Worm (Caenorhabditis elegans) whole organism, mixed stage, embryonic: ENCODE measurements around the gene ddo-2.

ENCODE experiments used
- M03D4.4 ChIP-seq: sonication (generic microtip); optimal IDR thresholded peaks from 2 replicates; lab custom pipeline; 2017; ENCODE audit warnings: mild to moderate bottlenecking, missing genetic modification characterization, missing compliant biosample characterization
- bed-3 ChIP-seq: fragments of 200-800 bp; sonication (Bioruptor generic); optimal IDR thresholded peaks from 3 replicates; lab custom pipeline; 2018; ENCODE audit warnings: mild to moderate bottlenecking, missing genetic modification characterization, moderate library complexity, missing compliant biosample characterization
- blmp-1 ChIP-seq: fragments of 150-350 bp; optimal IDR thresholded peaks from 2 replicates; lab custom pipeline; 2014; ENCODE audit warnings: missing biosample characterization, missing genetic modification characterization
- ceh-39 ChIP-seq: fragments of 150-350 bp; optimal IDR thresholded peaks from 2 replicates; lab custom pipeline; 2014; ENCODE audit warnings: missing biosample characterization, missing genetic modification characterization
- ceh-43 ChIP-seq: fragments of 200-800 bp; sonication (Bioruptor generic); optimal IDR thresholded peaks from 2 replicates; lab custom pipeline; 2018; ENCODE audit warnings: mild to moderate bottlenecking, missing genetic modification characterization, moderate library complexity, missing compliant biosample characterization
- ceh-83 ChIP-seq: fragments of 200-800 bp; sonication (Bioruptor generic); optimal IDR thresholded peaks from 2 replicates; lab custom pipeline; 2018; ENCODE audit warnings: mild to moderate bottlenecking, missing genetic modification characterization, missing compliant biosample characterization
- ces-1 ChIP-seq: fragments of 150-350 bp; optimal IDR thresholded peaks from 2 replicates; lab custom pipeline; 2014; ENCODE audit warnings: missing biosample characterization, missing genetic modification reagents, missing genetic modification characterization
- cnd-1 ChIP-seq: fragments of 200-800 bp; sonication (Bioruptor generic); optimal IDR thresholded peaks from 2 replicates; lab custom pipeline; 2018; ENCODE audit warnings: mild to moderate bottlenecking, missing genetic modification characterization, missing compliant biosample characterization
- drap-1 ChIP-seq: fragments of 200-800 bp; sonication (Bioruptor generic); optimal IDR thresholded peaks from 3 replicates; lab custom pipeline; 2018; ENCODE audit warnings: mild to moderate bottlenecking, missing genetic modification characterization, missing compliant biosample characterization
- elt-1 ChIP-seq: sonication (generic microtip); optimal IDR thresholded peaks from 2 replicates; lab custom pipeline; 2017; ENCODE audit warnings: missing genetic modification characterization, mild to moderate bottlenecking, missing compliant biosample characterization, antibody characterized with exemption, moderate library complexity, borderline replicate concordance; ENCODE audit not compliant: insufficient read depth
- elt-3 ChIP-seq: fragments of 150-350 bp; optimal IDR thresholded peaks from 2 replicates; lab custom pipeline; 2014; ENCODE audit warnings: missing biosample characterization, missing genetic modification characterization
- flh-1 ChIP-seq: fragments of 200-800 bp; sonication (Bioruptor generic); optimal IDR thresholded peaks from 2 replicates; lab custom pipeline; 2018; ENCODE audit warnings: mild to moderate bottlenecking, missing genetic modification characterization, moderate library complexity, missing compliant biosample characterization
- ham-2 ChIP-seq: fragments of 200-800 bp; sonication (Bioruptor generic); optimal IDR thresholded peaks from 2 replicates; lab custom pipeline; 2018; ENCODE audit warnings: mild to moderate bottlenecking, missing genetic modification characterization, missing compliant biosample characterization
- lin-13 ChIP-seq: fragments of 150-350 bp; optimal IDR thresholded peaks from 2 replicates; lab custom pipeline; 2014; ENCODE audit warnings: missing biosample characterization, missing genetic modification characterization
- lin-32 ChIP-seq: fragments of 200-800 bp; sonication (Bioruptor generic); optimal IDR thresholded peaks from 2 replicates; lab custom pipeline; 2018; ENCODE audit warnings: mild to moderate bottlenecking, missing genetic modification characterization, missing compliant biosample characterization
- lsy-2 ChIP-seq: fragments of 150-350 bp; optimal IDR thresholded peaks from 2 replicates; lab custom pipeline; 2014; ENCODE audit warnings: missing biosample characterization, missing genetic modification characterization
- mab-5 ChIP-seq: fragments of 150-350 bp; optimal IDR thresholded peaks from 2 replicates; lab custom pipeline; 2014; ENCODE audit warnings: missing biosample characterization, missing genetic modification characterization
- mep-1 ChIP-seq: fragments of 150-350 bp; optimal IDR thresholded peaks from 2 replicates; lab custom pipeline; 2017; ENCODE audit warnings: missing biosample characterization, missing genetic modification reagents, missing genetic modification characterization, inconsistent platforms
- mls-2 ChIP-seq: sonication (generic microtip); optimal IDR thresholded peaks from 2 replicates; lab custom pipeline; 2016; ENCODE audit warnings: mild to moderate bottlenecking, missing genetic modification characterization, moderate library complexity, missing compliant biosample characterization
- nhr-12 ChIP-seq: fragments of 150-350 bp; optimal IDR thresholded peaks from 2 replicates; lab custom pipeline; 2014; ENCODE audit warnings: missing biosample characterization, missing genetic modification characterization
- nhr-2 ChIP-seq: fragments of 150-350 bp; optimal IDR thresholded peaks from 2 replicates; lab custom pipeline; 2014; ENCODE audit warnings: missing biosample characterization, missing genetic modification characterization
- nhr-237 ChIP-seq: fragments of 150-350 bp; optimal IDR thresholded peaks from 2 replicates; lab custom pipeline; 2014; ENCODE audit warnings: missing biosample characterization, missing genetic modification characterization
- nhr-28 ChIP-seq: fragments of 150-350 bp; optimal IDR thresholded peaks from 2 replicates; lab custom pipeline; 2014; ENCODE audit warnings: missing biosample characterization, missing genetic modification characterization
- nhr-76 ChIP-seq: sonication (generic microtip); optimal IDR thresholded peaks from 2 replicates; lab custom pipeline; 2017; ENCODE audit warnings: missing biosample characterization, missing genetic modification characterization
- pha-4 ChIP-seq: fragments of 150-350 bp; optimal IDR thresholded peaks from 2 replicates; lab custom pipeline; 2018; ENCODE audit warnings: missing biosample characterization, missing genetic modification reagents, missing genetic modification characterization
- sem-2 ChIP-seq: fragments of 200-800 bp; sonication (Bioruptor generic); optimal IDR thresholded peaks from 2 replicates; lab custom pipeline; 2018; ENCODE audit warnings: mild to moderate bottlenecking, missing genetic modification characterization, missing compliant biosample characterization
- snpc-4 ChIP-seq: fragments of 150-350 bp; optimal IDR thresholded peaks from 2 replicates; lab custom pipeline; 2014; ENCODE audit warnings: missing biosample characterization, missing genetic modification characterization
- sptf-1 ChIP-seq: sonication (generic microtip); optimal IDR thresholded peaks from 2 replicates; lab custom pipeline; 2017; ENCODE audit warnings: mild to moderate bottlenecking, missing genetic modification characterization, moderate library complexity, missing compliant biosample characterization
- unc-120 ChIP-seq: sonication (generic microtip); optimal IDR thresholded peaks from 2 replicates; lab custom pipeline; 2017; ENCODE audit warnings: missing genetic modification characterization, missing compliant biosample characterization; ENCODE audit not compliant: poor library complexity, severe bottlenecking
- unc-39 ChIP-seq: fragments of 150-350 bp; optimal IDR thresholded peaks from 2 replicates; lab custom pipeline; 2014; ENCODE audit warnings: missing biosample characterization, missing genetic modification characterization
- unc-62 ChIP-seq: fragments of 150-350 bp; optimal IDR thresholded peaks from 2 replicates; lab custom pipeline; 2014; ENCODE audit warnings: missing biosample characterization, missing genetic modification reagents, missing genetic modification characterization
- zip-8 ChIP-seq: fragments of 150-350 bp; optimal IDR thresholded peaks from 2 replicates; lab custom pipeline; 2014; ENCODE audit warnings: missing biosample characterization, missing genetic modification characterization
- ztf-11 ChIP-seq: fragments of 150-350 bp; optimal IDR thresholded peaks from 2 replicates; lab custom pipeline; 2014; ENCODE audit warnings: missing biosample characterization, missing genetic modification characterization

The ddo-2 gene

DNA sequence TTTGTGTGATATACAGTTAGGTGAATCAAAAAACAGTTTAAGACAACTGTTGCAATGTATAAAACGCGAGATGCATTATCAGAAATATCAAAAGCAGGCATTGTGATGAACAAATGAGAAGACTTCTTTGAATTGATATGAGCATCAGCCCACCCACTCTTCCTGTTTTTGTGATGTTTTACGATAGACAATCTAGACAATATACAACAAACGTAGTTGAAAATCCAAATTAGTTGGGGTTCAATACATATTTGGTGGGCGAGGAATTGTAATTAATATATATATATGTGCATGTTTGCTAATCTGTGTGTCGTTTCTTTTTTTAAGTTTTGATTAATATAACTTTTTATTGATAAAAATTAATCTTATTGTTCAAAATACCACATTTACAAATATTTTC lies 37.3 kb upstream of the ddo-2 start, which contains the start of gene str-28:
TSS of gene str-28 (minus strand) at position 101 of the 400 bp plus-strand sequence.
- TF ChIP-seq ceh-39 (tag; lab: Kevin White, UChicago) (no peak), unc-39 (no peak), nhr-237 (tag; lab: Kevin White, UChicago) (no peak), lin-32 (no peak), nhr-2 (no peak), nhr-28 (tag; lab: Kevin White, UChicago) (no peak), ces-1 (GFP tag; lab: Kevin White, UChicago) (no peak), unc-62 (no peak), unc-120 (no peak), snpc-4 (tag; lab: Kevin White, UChicago) (no peak), ztf-11 (tag; lab: Kevin White, UChicago) (no peak), mls-2 (tag; lab: Kevin White, UChicago) (no peak), zip-8 (tag; lab: Kevin White, UChicago) (no peak), elt-3 (tag; lab: Kevin White, UChicago) (no peak), sptf-1 (tag; lab: Kevin White, UChicago) (no peak), elt-1 (tag; lab: Kevin White, UChicago) (no peak), sem-2 (no peak)

DNA sequence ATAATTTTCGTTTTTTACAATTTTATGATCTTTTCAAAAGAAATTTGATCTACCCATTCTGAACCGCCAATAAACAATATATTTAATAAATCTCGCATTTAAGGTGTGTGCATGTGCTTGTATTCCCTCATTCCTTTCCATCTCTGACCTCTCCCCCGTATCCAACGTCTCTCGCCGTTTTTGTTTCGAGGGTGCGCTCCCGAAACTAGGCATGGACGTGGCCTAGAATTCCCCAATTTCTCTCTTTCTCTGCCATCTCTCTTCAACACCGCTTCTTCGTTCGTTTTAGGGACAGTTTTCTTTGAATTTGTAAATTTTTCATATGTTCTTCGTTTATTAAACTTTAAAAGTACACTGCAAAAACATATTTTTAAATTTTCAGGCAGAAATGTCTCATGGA lies 30.0 kb upstream of the ddo-2 start, which contains the start of gene F25E5.1:
TSS of gene F25E5.1 (plus strand) at position 376 of the 400 bp plus-strand sequence.
- TF ChIP-seq lin-13 (tag; lab: Kevin White, UChicago) (peak; percentile 54), ham-2 (no peak), lsy-2 (tag; lab: Kevin White, UChicago) (peak; percentile 58), mep-1 (peak; percentile 59), unc-120 (peak; percentile 98), pha-4 (tag; lab: Kevin White, UChicago) (peak; percentile 44), sptf-1 (tag; lab: Kevin White, UChicago) (peak; percentile 45), nhr-12 (tag; lab: Kevin White, UChicago) (no peak), nhr-237 (tag; lab: Kevin White, UChicago) (peak; percentile 31), zip-8 (tag; lab: Kevin White, UChicago) (no peak), M03D4.4 (tag; lab: Kevin White, UChicago) (peak; percentile 37)

- TF ChIP-seq blmp-1 (tag; lab: Kevin White, UChicago) (no peak), nhr-28 (tag; lab: Kevin White, UChicago) (no peak), flh-1 (GFP tag; lab: Kevin White, UChicago) (no peak), sem-2 (no peak), sptf-1 (tag; lab: Kevin White, UChicago) (no peak), nhr-12 (tag; lab: Kevin White, UChicago) (no peak), unc-39 (no peak), pha-4 (tag; lab: Kevin White, UChicago) (no peak), ceh-43 (GFP tag; lab: Kevin White, UChicago) (no peak), ceh-83 (no peak), lin-32 (no peak), cnd-1 (tag; lab: Kevin White, UChicago) (no peak), unc-62 (no peak), elt-3 (tag; lab: Kevin White, UChicago) (no peak), nhr-76 (tag; lab: Kevin White, UChicago) (no peak), drap-1 (GFP tag; lab: Kevin White, UChicago) (no peak), nhr-237 (tag; lab: Kevin White, UChicago) (no peak), ces-1 (GFP tag; lab: Kevin White, UChicago) (no peak), snpc-4 (tag; lab: Kevin White, UChicago) (no peak), ceh-39 (tag; lab: Kevin White, UChicago) (no peak)
These were observed 29.2 kb upstream of the ddo-2 start, which contains the start of gene srh-89 for ce11 chrV:7464696-7465095. TSS of gene srh-89 (minus strand) at chrV:7464796.

- TF ChIP-seq ztf-11 (tag; lab: Kevin White, UChicago) (no peak), elt-1 (tag; lab: Kevin White, UChicago) (no peak), unc-120 (no peak), flh-1 (GFP tag; lab: Kevin White, UChicago) (no peak)
These were observed 25.4 kb upstream of the ddo-2 start, which contains the start of gene srh-92 for ce11 chrV:7460898-7461297. TSS of gene srh-92 (minus strand) at chrV:7460998.

- TF ChIP-seq nhr-237 (tag; lab: Kevin White, UChicago) (no peak), unc-120 (no peak), ham-2 (no peak), zip-8 (tag; lab: Kevin White, UChicago) (no peak), elt-1 (tag; lab: Kevin White, UChicago) (no peak), mab-5 (tag; lab: Kevin White, UChicago) (no peak), bed-3 (no peak), ceh-83 (no peak), snpc-4 (tag; lab: Kevin White, UChicago) (no peak)
These were observed 19.5 kb upstream of the ddo-2 start, which contains the start of gene F25E5.2 for ce11 chrV:7455008-7455407. TSS of gene F25E5.2 (plus strand) at chrV:7455308.
